Worm (Caenorhabditis elegans): ENCODE measurements around the gene B0416.2.

B0416.2 gene

ce11 chrX:9297834-9298233 lies 1.1 kb upstream of the B0416.2 start, which contains the start of gene B0416.7:
Gene B0416.7 (minus strand): TSS chrX:9297934.
- no peak for TF ChIP-seq unc-62 (GFP tag; optimal IDR thresholded peaks at IDR 0.05)

- TF ChIP-seq unc-62 (GFP tag; optimal IDR thresholded peaks at IDR 0.05) = no peak
These were observed 1.4 kb downstream of the B0416.2 start for ce11 chrX:9300379-9300778.

DNA sequence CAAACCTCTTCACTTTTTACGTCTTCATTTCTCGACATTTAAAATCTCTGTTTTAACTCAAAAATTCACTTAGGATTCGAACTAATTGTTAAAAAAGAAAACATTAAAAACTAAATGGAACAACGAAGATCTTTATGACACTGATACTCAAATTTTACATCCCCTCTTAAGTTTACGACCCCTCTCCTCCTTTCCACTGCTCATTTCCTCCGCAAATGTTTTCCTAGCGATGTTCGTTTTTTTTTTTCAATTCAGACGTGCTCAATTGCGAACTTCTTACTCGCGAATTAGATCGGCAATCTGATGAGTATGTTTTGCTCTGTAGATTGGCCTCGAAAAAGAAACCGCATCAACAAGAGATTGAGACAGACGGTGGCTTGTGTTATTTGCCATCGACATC lies 3.8 kb downstream of the B0416.2 start:
- no peak for TF ChIP-seq unc-62 (GFP tag; optimal IDR thresholded peaks at IDR 0.05)

- TF ChIP-seq unc-62 (GFP tag; optimal IDR thresholded peaks at IDR 0.05) = no peak
These were observed 4.5 kb downstream of the B0416.2 start, which contains the start of gene tmc-2 for ce11 chrX:9303422-9303821. Gene tmc-2 (plus strand): TSS chrX:9303722.

ce11 chrX:9311225-9311624 lies 12.3 kb downstream of the B0416.2 start, which contains the start of gene H29C22.1:
Gene H29C22.1 (minus strand): TSS chrX:9311325.
- no peak for TF ChIP-seq unc-62 (GFP tag; optimal IDR thresholded peaks at IDR 0.05)

DNA sequence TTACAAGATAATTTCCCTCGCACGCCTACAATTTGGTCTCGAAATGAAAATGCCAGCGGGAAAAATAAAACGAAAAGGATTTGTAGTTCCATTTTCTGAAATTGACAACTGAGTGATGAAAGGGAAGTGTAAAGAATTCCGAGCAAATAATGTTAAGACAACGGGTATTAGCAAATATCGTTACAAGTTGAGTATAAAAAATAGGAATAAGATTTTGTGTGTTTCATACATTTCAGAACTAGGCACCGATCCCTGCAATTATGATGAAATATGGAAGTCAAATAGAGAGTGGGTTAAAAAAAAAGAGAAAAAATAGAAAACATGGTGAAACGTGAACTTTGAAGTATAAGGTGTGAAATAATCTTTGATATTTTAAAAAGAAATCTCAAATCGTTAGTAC lies 15.5 kb downstream of the B0416.2 start, which contains the start of gene ttr-38:
Gene ttr-38, minus strand, starts transcription at position 101 of the 400 bp plus-strand sequence.
- no peak for TF ChIP-seq unc-62 (GFP tag; optimal IDR thresholded peaks at IDR 0.05)

ce11 chrX:9319080-9319479 lies 20.1 kb downstream of the B0416.2 start, which contains the start of gene npr-7:
Gene npr-7 (minus strand): TSS chrX:9319180.
- no peak for TF ChIP-seq unc-62 (GFP tag; optimal IDR thresholded peaks at IDR 0.05)

- TF ChIP-seq unc-62 (GFP tag; optimal IDR thresholded peaks at IDR 0.05) = no peak
These were observed 26.0 kb downstream of the B0416.2 start for ce11 chrX:9324962-9325361.

DNA sequence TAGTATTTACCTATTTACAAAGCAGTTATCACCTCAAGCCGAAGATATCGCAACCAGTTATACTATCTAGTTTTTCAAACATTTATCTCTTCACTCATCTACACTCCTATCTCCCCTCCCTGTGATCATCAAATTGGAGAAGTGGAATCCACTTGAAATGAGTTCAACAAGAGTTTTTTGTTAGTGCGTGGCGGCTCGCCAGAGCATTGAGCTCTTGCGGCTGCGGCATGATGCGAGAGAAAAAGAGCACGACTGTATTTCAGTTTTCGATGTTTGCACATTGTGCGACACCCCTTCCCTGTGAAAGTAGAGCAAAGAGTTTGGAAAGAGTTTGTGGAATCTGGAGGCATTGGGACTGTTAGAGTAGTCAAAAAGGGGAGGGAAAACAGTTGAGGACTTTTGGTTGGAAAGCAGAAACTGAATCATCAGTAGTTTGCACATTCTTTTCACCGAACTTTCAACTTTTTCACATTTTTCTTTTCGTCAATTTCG lies 31.8 kb downstream of the B0416.2 start, which contains the start of gene T20B5.2:
Gene T20B5.2, plus strand, starts transcription at position 442 of the 492 bp plus-strand sequence.
- TF ChIP-seq unc-62 (GFP tag; optimal IDR thresholded peaks at IDR 0.05) = no peak

DNA sequence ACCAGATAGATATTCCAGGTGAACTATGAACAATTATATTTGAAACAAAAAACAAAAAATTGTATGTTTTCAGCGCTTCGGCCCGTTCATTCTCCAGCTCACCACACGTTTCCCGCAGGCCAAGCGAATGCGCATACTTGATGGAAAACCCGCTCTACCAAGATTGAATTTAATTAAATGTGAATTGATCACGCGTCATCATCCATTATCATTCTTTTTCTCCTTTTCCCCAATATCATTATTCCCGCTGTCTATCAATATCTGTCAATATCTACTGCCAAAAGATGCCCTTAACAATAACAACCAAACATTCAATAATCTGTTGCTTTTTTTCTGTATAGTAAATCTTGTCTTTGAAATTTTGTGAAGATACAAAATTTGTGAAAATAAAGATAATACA lies 37.3 kb downstream of the B0416.2 start:
- TF ChIP-seq unc-62 (GFP tag; optimal IDR thresholded peaks at IDR 0.05) = no peak

ce11 chrX:9337832-9338231 lies 38.9 kb downstream of the B0416.2 start:
- TF ChIP-seq unc-62 (GFP tag; optimal IDR thresholded peaks at IDR 0.05) = no peak

ce11 chrX:9338375-9338774 lies 39.4 kb downstream of the B0416.2 start, which contains the start of gene apa-2:
Gene apa-2 (plus strand): TSS chrX:9338675.
- no peak for TF ChIP-seq unc-62 (GFP tag; optimal IDR thresholded peaks at IDR 0.05)

ce11 chrX:9347380-9347979 lies 48.5 kb downstream of the B0416.2 start, which contains the start of gene oga-1:
Gene oga-1 (minus strand): TSS chrX:9347430.
- TF ChIP-seq unc-62 (GFP tag; optimal IDR thresholded peaks at IDR 0.05) = no peak
